Fruit fly (Drosophila melanogaster): ENCODE data around the gene Gr5a.

Gene Gr5a

dm6 chrX:5672243-5673051, 8.0 kb upstream of the Gr5a start, which contains the start of gene RpL35 (continued):
- TF ChIP-seq CG16779 (tag; optimal IDR thresholded peaks at IDR 0.05) (peak; percentile 18), achi (GFP tag; optimal IDR thresholded peaks at IDR 0.05) (peak; percentile 33), Sox102F (GFP tag; optimal IDR thresholded peaks at IDR 0.05) (peak; percentile 25), svp (GFP tag) (peak; percentile 84), CG1621 (tag; optimal IDR thresholded peaks at IDR 0.05) (peak; percentile 57), pdm3 (GFP tag; optimal IDR thresholded peaks at IDR 0.05) (no peak), acj6 (GFP tag; optimal IDR thresholded peaks at IDR 0.05) (peak; percentile 8), fd85E (GFP tag; optimal IDR thresholded peaks at IDR 0.05) (no peak), vri (GFP tag; optimal IDR thresholded peaks at IDR 0.05) (peak; percentile 22), CG10631 (GFP tag; optimal IDR thresholded peaks at IDR 0.05) (no peak), salr (GFP tag; optimal IDR thresholded peaks at IDR 0.05) (peak in 1 of 2 experiments; percentile 14), CG3032 (tag; optimal IDR thresholded peaks at IDR 0.05) (peak; percentile 21), CG15336 (GFP tag; IDR thresholded peaks at IDR 0.05) (no peak), CG11294 (GFP tag; IDR thresholded peaks at IDR 0.05) (no peak), OdsH (GFP tag; optimal IDR thresholded peaks at IDR 0.05) (no peak), topi (GFP tag; optimal IDR thresholded peaks at IDR 0.05) (peak; percentile 58), CG10669 (GFP tag; optimal IDR thresholded peaks at IDR 0.05) (peak; percentile 27), CG31627 (GFP tag; optimal IDR thresholded peaks at IDR 0.05) (peak; percentile 22), Ets96B (tag; optimal IDR thresholded peaks at IDR 0.05) (peak; percentile 11), CG9139 (GFP tag; optimal IDR thresholded peaks at IDR 0.05) (peak; percentile 31), CG6808 (GFP tag; optimal IDR thresholded peaks at IDR 0.05) (peak; percentile 54), Met (GFP tag; optimal IDR thresholded peaks at IDR 0.05) (no peak), cyc (GFP tag; optimal IDR thresholded peaks at IDR 0.05) (peak; percentile 45), Sox14 (GFP tag; optimal IDR thresholded peaks at IDR 0.05) (no peak)

dm6 chrX:5676855-5677254, 3.6 kb upstream of the Gr5a start:
- TF ChIP-seq CG34406 (GFP tag; optimal IDR thresholded peaks at IDR 0.05) (no peak), CG11902 (GFP tag; optimal IDR thresholded peaks at IDR 0.05) (no peak), svp (GFP tag) (peak; percentile 95), Eip78C (GFP tag) (peak; percentile 40), Hr38 (GFP tag; optimal IDR thresholded peaks at IDR 0.05) (no peak)

dm6 chrX:5677400-5678177, 2.8 kb upstream of the Gr5a start:
- peak; percentile 1 for TF ChIP-seq Ets96B (tag; optimal IDR thresholded peaks at IDR 0.05)
- no peak for TF ChIP-seq spab (GFP tag; optimal IDR thresholded peaks at IDR 0.05)
- TF ChIP-seq Hr4 (GFP tag; optimal IDR thresholded peaks at IDR 0.05) = no peak
- TF ChIP-seq eg (GFP tag; IDR thresholded peaks at IDR 0.05) = 0 out of 3 replicates have a peak, but pooled peaks have one; percentile 21
- TF ChIP-seq CG6276 (GFP tag; optimal IDR thresholded peaks at IDR 0.05) = no peak
- TF ChIP-seq CG6163 (GFP tag; IDR thresholded peaks at IDR 0.05) = peak; percentile 15; the same call in 1 of the 3 replicates
- TF ChIP-seq CG4318 (GFP tag; optimal IDR thresholded peaks at IDR 0.05) = no peak
- TF ChIP-seq CG6808 (GFP tag; optimal IDR thresholded peaks at IDR 0.05) = peak; percentile 4
- TF ChIP-seq svp (GFP tag) = peak; percentile 46
- peak; percentile 45 for TF ChIP-seq esn (GFP tag; optimal IDR thresholded peaks at IDR 0.05)
- no peak for TF ChIP-seq CG31627 (GFP tag; optimal IDR thresholded peaks at IDR 0.05)
- peak; percentile 5 for TF ChIP-seq CG3919 (GFP tag; optimal IDR thresholded peaks at IDR 0.05)
- TF ChIP-seq Sox14 (GFP tag; optimal IDR thresholded peaks at IDR 0.05) = peak; percentile 8
- TF ChIP-seq CG15336 (GFP tag; IDR thresholded peaks at IDR 0.05) = 0 out of 2 replicates have a peak, but pooled peaks have one; percentile 12
- peak; percentile 14 for TF ChIP-seq cyc (GFP tag; optimal IDR thresholded peaks at IDR 0.05)
- TF ChIP-seq dsx (GFP tag; optimal IDR thresholded peaks at IDR 0.05; ENCODE audit: poor library complexity, severe bottlenecking) = peak; percentile 15
- TF ChIP-seq CG11294 (GFP tag; IDR thresholded peaks at IDR 0.05) = no peak
- no peak for TF ChIP-seq Hr39 (GFP tag; optimal IDR thresholded peaks at IDR 0.05)
- peak; percentile 67 for TF ChIP-seq Eip78C (GFP tag)
- TF ChIP-seq CG1621 (tag; optimal IDR thresholded peaks at IDR 0.05) = no peak
- peak; percentile 98 for TF ChIP-seq fkh (GFP tag; optimal IDR thresholded peaks at IDR 0.05)
- TF ChIP-seq Met (GFP tag; optimal IDR thresholded peaks at IDR 0.05) = peak; percentile 52
- peak; percentile 53 for TF ChIP-seq vri (GFP tag; optimal IDR thresholded peaks at IDR 0.05)
- peak; percentile 12 for TF ChIP-seq OdsH (GFP tag; optimal IDR thresholded peaks at IDR 0.05)
- TF ChIP-seq CG10669 (GFP tag; optimal IDR thresholded peaks at IDR 0.05) = peak; percentile 34
- no peak for TF ChIP-seq salr (GFP tag; optimal IDR thresholded peaks at IDR 0.05)
- peak; percentile 28 for TF ChIP-seq CG8632 (GFP tag; optimal IDR thresholded peaks at IDR 0.05)
- peak; percentile 17 for TF ChIP-seq CG3032 (tag; optimal IDR thresholded peaks at IDR 0.05)
- peak; percentile 19 for TF ChIP-seq Blimp-1 (GFP tag; optimal IDR thresholded peaks at IDR 0.05)
- peak; percentile 13 for TF ChIP-seq lz (GFP tag; optimal IDR thresholded peaks at IDR 0.05)
- TF ChIP-seq Eip75B (GFP tag; optimal IDR thresholded peaks at IDR 0.05) = peak; percentile 11
